Worm (Caenorhabditis elegans): ENCODE results near the gene srv-4.

- no peak for TF ChIP-seq ces-1 (GFP tag; optimal IDR thresholded peaks at IDR 0.05)
- no peak for TF ChIP-seq pha-4 (tag; optimal IDR thresholded peaks at IDR 0.05)
These were observed 3.2 kb downstream of the srv-4 start for ce11 chrIV:4284989-4285388.
